Fruit fly (Drosophila melanogaster): Measurements from ENCODE around the gene chico.

chico gene

dm6 chr2L:10198911-10199310, 48.0 kb downstream of the chico start, which contains the start of gene Sur:
Gene Sur (minus strand): TSS chr2L:10199117.
- TF ChIP-seq psq (optimal IDR thresholded peaks at IDR 0.05), result no peak
